Worm (Caenorhabditis elegans) whole organism, young adult: ENCODE results near the gene Y53G8AR.8.

Experiments
- C17E4.6 ChIP-seq: fragments of 200-800 bp; sonication (Bioruptor generic); IDR thresholded peaks from 2 replicates; pipeline ENCODE4 v1.3.6; 2022; ENCODE audit warnings: missing genetic modification reagents, missing genetic modification characterization, missing compliant biosample characterization
- D2030.7 ChIP-seq: fragments of 200-800 bp; sonication (Bioruptor generic); IDR thresholded peaks from 2 replicates; pipeline ENCODE4 v1.3.6; 2022; ENCODE audit warnings: missing genetic modification reagents, missing genetic modification characterization, missing compliant biosample characterization
- F49E8.2 ChIP-seq: sonication (generic microtip); optimal IDR thresholded peaks from 3 replicates; lab custom pipeline; 2017; ENCODE audit warnings: missing genetic modification characterization, mild to moderate bottlenecking, missing compliant biosample characterization, antibody characterized with exemption, moderate library complexity; ENCODE audit not compliant: insufficient read depth
- aptf-2 ChIP-seq: fragments of 200-800 bp; sonication (Bioruptor generic); conservative IDR thresholded peaks from 2 replicates; pipeline ENCODE4 v1.3.6; 2022; ENCODE audit warnings: missing genetic modification reagents, missing genetic modification characterization, missing compliant biosample characterization
- cebp-1 ChIP-seq, 2 experiments: fragments of 200-800 bp in 1 of 2; sonication (Bioruptor generic) in 1 of 2; sonication (generic microtip) in 1 of 2; IDR thresholded peaks in 1 of 2; optimal IDR thresholded peaks in 1 of 2; 2 replicates each; pipeline versions ENCODE4 v1.3.6 to Lab custom; 2017 to 2022; ENCODE audit warnings: missing compliant biosample characterization in 2 of 2, missing genetic modification characterization in 2 of 2, mild to moderate bottlenecking in 1 of 2, missing genetic modification reagents in 1 of 2, moderate library complexity in 1 of 2
- ceh-40 ChIP-seq: fragments of 200-800 bp; sonication (Bioruptor generic); IDR thresholded peaks from 2 replicates; pipeline ENCODE4 v1.3.6; 2022; ENCODE audit warnings: missing genetic modification characterization, missing compliant biosample characterization
- dpff-1 ChIP-seq: sonication (generic microtip); optimal IDR thresholded peaks from 2 replicates; lab custom pipeline; 2017; ENCODE audit warnings: mild to moderate bottlenecking, missing genetic modification characterization, missing compliant biosample characterization
- ekl-4 ChIP-seq: fragments of 200-800 bp; sonication (Bioruptor generic); IDR thresholded peaks from 2 replicates; pipeline ENCODE4 v1.3.6; 2022; ENCODE audit warnings: missing genetic modification reagents, missing genetic modification characterization, missing compliant biosample characterization
- hsf-1 ChIP-seq: fragments of 200-800 bp; sonication (Bioruptor generic); IDR thresholded peaks from 2 replicates; pipeline ENCODE4 v1.3.6; 2022; ENCODE audit warnings: missing genetic modification reagents, missing genetic modification characterization, missing compliant biosample characterization
- madf-8 ChIP-seq: fragments of 200-800 bp; sonication (Bioruptor generic); conservative IDR thresholded peaks from 2 replicates; pipeline ENCODE4 v1.3.6; 2022; ENCODE audit warnings: missing genetic modification reagents, missing genetic modification characterization, missing compliant biosample characterization
- nhr-90 ChIP-seq: sonication (generic microtip); optimal IDR thresholded peaks from 2 replicates; lab custom pipeline; 2016; ENCODE audit warnings: missing genotype, mild to moderate bottlenecking, missing genetic modification characterization, missing compliant biosample characterization
- rpc-1 ChIP-seq, 2 experiments: fragments of 150-350 bp in 1 of 2; sonication (generic microtip) in 1 of 2; optimal IDR thresholded peaks; 2 replicates each; lab custom pipeline; 2014 to 2018; ENCODE audit warnings: missing biosample characterization in 1 of 2, missing genetic modification characterization in 1 of 2, missing genetic modification reagents in 1 of 2, missing genotype in 1 of 2
- unc-62 ChIP-seq: fragments of 150-350 bp; optimal IDR thresholded peaks from 2 replicates; lab custom pipeline; 2014; ENCODE audit warnings: missing biosample characterization, missing genetic modification reagents, missing genetic modification characterization
- ztf-28 ChIP-seq: fragments of 200-800 bp; sonication (Bioruptor generic); IDR thresholded peaks from 2 replicates; pipeline ENCODE4 v1.3.6; 2022; ENCODE audit warnings: missing genetic modification reagents, missing genetic modification characterization, missing compliant biosample characterization

- no peak for TF ChIP-seq ceh-40 (GFP tag; lab: Robert Waterston, UW)
- no peak for TF ChIP-seq madf-8 (GFP tag; lab: Robert Waterston, UW)
- TF ChIP-seq D2030.7 (GFP tag; lab: Robert Waterston, UW): no peak
- no peak for TF ChIP-seq ztf-28 (GFP tag; lab: Robert Waterston, UW)
- no peak for TF ChIP-seq F49E8.2
- TF ChIP-seq ekl-4 (GFP tag; lab: Robert Waterston, UW): no peak
- no peak for TF ChIP-seq unc-62 (GFP tag; lab: Kevin White, UChicago)
- TF ChIP-seq rpc-1 (optimal IDR thresholded peaks at IDR 0.05; lab: Kevin White, UChicago): no peak
- TF ChIP-seq rpc-1 (tag; optimal IDR thresholded peaks at IDR 0.05; lab: Kevin White, UChicago): no peak
- TF ChIP-seq dpff-1 (tag; lab: Kevin White, UChicago): no peak
- no peak for TF ChIP-seq nhr-90 (tag; lab: Kevin White, UChicago)
- no peak for TF ChIP-seq aptf-2 (GFP tag; lab: Robert Waterston, UW)
- TF ChIP-seq C17E4.6 (GFP tag; lab: Robert Waterston, UW): no peak
- TF ChIP-seq hsf-1 (GFP tag; lab: Robert Waterston, UW): no peak
- no peak for TF ChIP-seq cebp-1 (GFP tag; IDR thresholded peaks at IDR 0.05; lab: Robert Waterston, UW)
- no peak for TF ChIP-seq cebp-1 (tag; optimal IDR thresholded peaks at IDR 0.05; lab: Kevin White, UChicago)
Observed at ce11 chrIII:3278610-3279009, 15.5 kb downstream of the Y53G8AR.8 start, which contains the start of gene Y53G8AM.8.
